Fruit fly (Drosophila melanogaster) ovary, adult (tissue): Measurements from ENCODE around the gene PlexA.

Source experiments
- CG17801 ChIP-seq: fragments of 200-800 bp; optimal IDR thresholded peaks from 2 replicates; lab custom pipeline; 2019; ENCODE audit warnings: missing biosample characterization, mild to moderate bottlenecking, missing genetic modification characterization, moderate library complexity; ENCODE audit not compliant: partially characterized antibody

PlexA gene

dm6 chr4:974632-975031, 52.3 kb downstream of the PlexA start:
- TF ChIP-seq CG17801 = no peak

DNA sequence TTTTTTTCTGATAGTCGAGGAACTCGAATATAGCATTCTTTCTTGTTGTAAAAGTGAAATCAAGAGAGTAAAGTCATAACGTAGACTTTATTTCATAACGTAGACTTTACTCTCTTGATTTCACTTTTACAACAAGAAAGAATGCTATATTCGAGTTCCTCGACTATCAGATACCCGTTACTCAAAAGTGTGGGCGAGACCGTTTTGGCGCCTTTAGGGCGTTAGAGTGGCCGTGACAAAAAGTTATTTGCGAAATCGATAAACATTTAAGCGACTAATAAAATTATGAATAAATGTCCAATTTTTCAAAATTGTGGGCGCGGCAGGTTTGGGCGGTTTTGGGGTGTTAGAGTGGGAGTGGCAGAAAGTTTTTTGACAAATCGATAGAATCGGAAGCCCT, 55.8 kb downstream of the PlexA start:
- TF ChIP-seq CG17801 = no peak

DNA sequence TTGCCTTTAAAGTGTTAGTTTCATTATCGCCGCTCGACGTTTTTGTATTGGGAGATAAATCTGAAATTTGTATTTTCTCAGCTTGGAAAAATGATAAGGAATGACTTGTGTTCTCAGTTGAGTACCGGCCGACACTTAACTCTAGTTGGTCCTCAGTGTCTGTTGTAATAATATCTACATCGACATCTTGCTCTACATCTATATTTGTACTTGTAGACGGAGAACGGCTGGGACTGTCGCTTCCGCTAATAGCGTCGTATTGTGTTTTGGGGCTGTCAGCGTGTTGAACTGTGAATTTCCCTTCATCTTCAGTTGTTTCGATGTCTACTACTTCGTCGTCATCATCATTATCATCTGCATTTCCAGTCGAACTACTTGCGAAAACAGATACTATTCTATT, 63.2 kb downstream of the PlexA start:
- TF ChIP-seq CG17801 = no peak

DNA sequence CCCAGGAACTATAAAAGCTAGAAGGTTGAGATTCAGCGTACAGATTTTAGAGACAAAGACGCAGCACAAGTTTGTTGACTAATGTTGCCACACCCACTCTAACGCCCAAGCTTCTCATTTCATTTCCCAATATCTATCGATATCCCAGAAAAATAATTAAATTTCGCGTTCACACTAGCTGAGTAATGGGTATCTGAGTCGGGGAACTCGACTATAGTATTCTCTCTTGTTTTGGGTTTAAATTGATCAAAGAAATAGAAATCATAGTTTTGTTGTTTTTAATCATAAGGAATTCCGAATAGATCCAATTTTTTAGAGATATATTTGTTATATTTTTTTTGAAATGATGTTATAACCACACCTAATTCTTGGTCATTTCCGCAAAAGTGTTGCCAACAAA, 63.7 kb downstream of the PlexA start:
- no peak for TF ChIP-seq CG17801

- no peak for TF ChIP-seq CG17801
These were observed 65.8 kb downstream of the PlexA start for dm6 chr4:961045-961576.

DNA sequence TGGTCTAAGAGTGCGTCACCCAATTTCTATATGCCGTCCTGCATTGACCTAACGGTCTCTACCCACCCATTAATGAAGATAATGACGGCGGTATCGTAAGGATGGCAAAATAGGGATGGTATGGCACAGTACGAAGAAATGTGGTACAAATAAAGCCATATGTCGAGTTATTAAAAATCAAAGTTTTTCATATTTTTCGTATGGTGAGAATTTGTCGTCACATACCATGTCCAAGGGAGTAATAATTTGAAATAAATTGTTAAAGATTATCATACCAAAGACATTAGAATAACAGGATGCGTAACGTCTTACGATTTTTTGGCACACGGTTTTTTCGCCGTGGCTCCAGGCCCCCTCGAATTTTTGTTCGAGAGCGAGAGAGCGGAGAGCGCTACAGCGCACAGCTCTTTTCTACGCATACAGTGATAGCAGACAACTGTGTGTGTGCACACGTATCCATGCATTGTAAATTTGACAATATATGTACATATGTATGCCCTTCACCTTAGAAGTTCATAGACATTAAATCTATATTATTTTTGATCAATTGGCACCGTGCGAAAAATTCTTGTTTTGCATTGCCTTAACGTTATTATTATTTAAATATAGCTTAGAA, 66.9 kb downstream of the PlexA start:
- no peak for TF ChIP-seq CG17801
